Worm (Caenorhabditis elegans) whole organism, L1 larva: Measurements from ENCODE around the gene nex-4.

ENCODE experiments used
- C16A3.4 ChIP-seq: fragments of 150-350 bp; optimal IDR thresholded peaks from 2 replicates; lab custom pipeline; 2014; ENCODE audit warnings: missing biosample characterization, missing genetic modification characterization
- F16B12.6 ChIP-seq: fragments of 150-350 bp; optimal IDR thresholded peaks from 2 replicates; lab custom pipeline; 2014; ENCODE audit warnings: missing biosample characterization, missing genetic modification characterization
- fkh-10 ChIP-seq: sonication (generic microtip); optimal IDR thresholded peaks from 2 replicates; lab custom pipeline; 2017; ENCODE audit warnings: missing biosample characterization, missing genetic modification reagents, missing genetic modification characterization
- fos-1 ChIP-seq: fragments of 150-350 bp; optimal IDR thresholded peaks from 2 replicates; lab custom pipeline; 2014; ENCODE audit warnings: missing biosample characterization, missing genetic modification characterization
- lin-13 ChIP-seq: fragments of 150-350 bp; optimal IDR thresholded peaks from 2 replicates; lab custom pipeline; 2014; ENCODE audit warnings: missing biosample characterization, missing genetic modification reagents, missing genetic modification characterization
- lin-39 ChIP-seq: fragments of 150-350 bp; optimal IDR thresholded peaks from 2 replicates; lab custom pipeline; 2014; ENCODE audit warnings: missing biosample characterization, missing genetic modification reagents, missing genetic modification characterization
- nhr-11 ChIP-seq: fragments of 150-350 bp; optimal IDR thresholded peaks from 2 replicates; lab custom pipeline; 2014; ENCODE audit warnings: missing biosample characterization, missing genetic modification characterization
- nhr-47 ChIP-seq: sonication (generic microtip); optimal IDR thresholded peaks from 2 replicates; lab custom pipeline; 2016; ENCODE audit warnings: mild to moderate bottlenecking, missing genetic modification characterization, moderate library complexity, missing compliant biosample characterization
- snpc-4 ChIP-seq: fragments of 150-350 bp; optimal IDR thresholded peaks from 2 replicates; lab custom pipeline; 2014; ENCODE audit warnings: missing biosample characterization, missing genetic modification characterization

DNA sequence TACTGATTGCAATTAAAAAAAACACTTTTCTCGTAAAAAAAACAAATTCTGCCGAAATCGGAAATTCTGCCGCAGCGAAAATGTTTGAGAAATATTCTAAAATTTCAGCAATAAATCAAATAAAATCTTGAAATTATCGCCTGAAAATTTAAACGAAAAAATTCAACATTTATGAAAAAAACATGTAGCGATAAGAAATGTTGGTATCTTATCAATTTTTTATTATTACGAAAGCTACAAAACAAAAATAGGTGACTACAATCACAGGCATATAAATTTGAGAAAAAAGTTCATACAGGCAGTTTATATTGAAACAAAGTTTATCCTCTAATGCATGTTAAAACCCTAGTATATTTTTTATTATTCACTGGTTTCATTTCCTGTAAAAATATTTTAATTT lies 54.7 kb downstream of the nex-4 start, which contains the start of gene ugt-14:
- no peak for TF ChIP-seq fos-1
- no peak for TF ChIP-seq lin-39
- no peak for TF ChIP-seq fkh-10
- TF ChIP-seq snpc-4 (tag; lab: Kevin White, UChicago): no peak
- TF ChIP-seq lin-13: no peak
- TF ChIP-seq nhr-47 (tag; lab: Kevin White, UChicago): no peak
- TF ChIP-seq C16A3.4: no peak
- no peak for TF ChIP-seq F16B12.6
- TF ChIP-seq nhr-11 (tag; lab: Kevin White, UChicago): no peak
